Fruit fly (Drosophila melanogaster) whole organism, prepupa: Measurements from ENCODE around the gene spn-F.
A peak's percentile ranks its signal among the peaks of the same experiment; 100 is the strongest.

Source experiments
- Blimp-1 ChIP-seq: fragments of 200-800 bp; sonication (Bioruptor generic); optimal IDR thresholded peaks from 3 replicates; lab custom pipeline; 2017; ENCODE audit warnings: missing biosample characterization, missing genetic modification characterization, mild to moderate bottlenecking, moderate library complexity, missing genetic modification reagents
- CG10631 ChIP-seq: fragments of 200-800 bp; sonication (Bioruptor generic); optimal IDR thresholded peaks from 2 replicates; lab custom pipeline; 2016; ENCODE audit warnings: missing biosample characterization, missing genetic modification characterization
- CG10669 ChIP-seq: fragments of 200-800 bp; sonication (Bioruptor generic); optimal IDR thresholded peaks from 3 replicates; lab custom pipeline; 2018; ENCODE audit warnings: missing biosample characterization, mild to moderate bottlenecking, missing genetic modification characterization, moderate library complexity
- CG11294 ChIP-seq: fragments of 200-800 bp; sonication (Bioruptor generic); IDR thresholded peaks from 2 replicates; pipeline ENCODE4 v1.3.6; 2022; ENCODE audit warnings: missing biosample characterization, missing genetic modification characterization
- CG11762 ChIP-seq: fragments of 200-800 bp; sonication (Bioruptor generic); optimal IDR thresholded peaks from 3 replicates; lab custom pipeline; 2016; ENCODE audit warnings: missing biosample characterization, missing genetic modification characterization; ENCODE audit not compliant: insufficient read depth
- CG15336 ChIP-seq: fragments of 200-800 bp; sonication (Bioruptor generic); IDR thresholded peaks from 2 replicates; pipeline ENCODE4 v1.3.6; 2022; ENCODE audit warnings: missing biosample characterization, missing genetic modification characterization
- CG1621 ChIP-seq: fragments of 200-800 bp; sonication (Bioruptor generic); optimal IDR thresholded peaks from 3 replicates; lab custom pipeline; 2018; ENCODE audit warnings: missing biosample characterization, mild to moderate bottlenecking, missing genetic modification characterization
- CG16779 ChIP-seq: fragments of 200-800 bp; sonication (Bioruptor generic); optimal IDR thresholded peaks from 3 replicates; lab custom pipeline; 2017; ENCODE audit warnings: missing biosample characterization, mild to moderate bottlenecking, missing genetic modification characterization
- CG31627 ChIP-seq: fragments of 200-800 bp; sonication (Bioruptor generic); optimal IDR thresholded peaks from 3 replicates; lab custom pipeline; 2016; ENCODE audit warnings: missing biosample characterization, missing genetic modification characterization
- CG3919 ChIP-seq: fragments of 200-800 bp; sonication (Bioruptor generic); optimal IDR thresholded peaks from 3 replicates; lab custom pipeline; 2016; ENCODE audit warnings: missing biosample characterization, missing genetic modification characterization
- CG4318 ChIP-seq: fragments of 200-800 bp; sonication (Bioruptor generic); optimal IDR thresholded peaks from 3 replicates; lab custom pipeline; 2017; ENCODE audit warnings: missing biosample characterization, mild to moderate bottlenecking, missing genetic modification characterization
- CG6163 ChIP-seq: fragments of 200-800 bp; sonication (Bioruptor generic); IDR thresholded peaks from 3 replicates; pipeline ENCODE4 v1.3.6; 2022; ENCODE audit warnings: missing biosample characterization, missing genetic modification characterization
- CG6276 ChIP-seq: fragments of 200-800 bp; sonication (Bioruptor generic); optimal IDR thresholded peaks from 2 replicates; lab custom pipeline; 2017; ENCODE audit warnings: missing biosample characterization, mild to moderate bottlenecking, missing genetic modification characterization
- CG6808 ChIP-seq: fragments of 200-800 bp; sonication (Bioruptor generic); optimal IDR thresholded peaks from 3 replicates; lab custom pipeline; 2017; ENCODE audit warnings: missing biosample characterization, missing genetic modification characterization, mild to moderate bottlenecking, moderate library complexity, missing genetic modification reagents
- CG9139 ChIP-seq: fragments of 200-800 bp; sonication (Bioruptor generic); optimal IDR thresholded peaks from 3 replicates; lab custom pipeline; 2017; ENCODE audit warnings: missing biosample characterization, mild to moderate bottlenecking, missing genetic modification characterization
- Eip78C ChIP-seq: fragments of 200-800 bp; sonication (Bioruptor generic); peaks from one replicate; lab custom pipeline; 2016; ENCODE audit warnings: missing biosample characterization, missing genetic modification characterization
- Eip93F ChIP-seq: fragments of 200-800 bp; sonication (Bioruptor generic); optimal IDR thresholded peaks from 2 replicates; lab custom pipeline; 2016; ENCODE audit warnings: missing biosample characterization, mild to moderate bottlenecking, missing genetic modification characterization
- Ets96B ChIP-seq: fragments of 200-800 bp; optimal IDR thresholded peaks from 2 replicates; lab custom pipeline; 2019; ENCODE audit warnings: missing biosample characterization, mild to moderate bottlenecking, missing genetic modification characterization, moderate library complexity
- Gug ChIP-seq: fragments of 200-800 bp; sonication (Bioruptor generic); IDR thresholded peaks from 2 replicates; pipeline ENCODE4 v1.3.6; 2022; ENCODE audit warnings: missing biosample characterization, missing genetic modification characterization
- Hr38 ChIP-seq: sonication (Bioruptor generic); optimal IDR thresholded peaks from 2 replicates; lab custom pipeline; 2016; ENCODE audit warnings: missing biosample characterization, missing genetic modification characterization
- Hr4 ChIP-seq: fragments of 200-800 bp; sonication (Bioruptor generic); optimal IDR thresholded peaks from 3 replicates; lab custom pipeline; 2016; ENCODE audit warnings: missing biosample characterization, missing genetic modification characterization
- Lpt ChIP-seq: fragments of 200-800 bp; sonication (Bioruptor generic); optimal IDR thresholded peaks from 3 replicates; lab custom pipeline; 2016; ENCODE audit warnings: missing biosample characterization, missing genetic modification characterization
- OdsH ChIP-seq: fragments of 200-800 bp; sonication (Bioruptor generic); optimal IDR thresholded peaks from 3 replicates; lab custom pipeline; 2016; ENCODE audit warnings: missing biosample characterization, missing genetic modification characterization
- Smox ChIP-seq: fragments of 200-800 bp; sonication (Bioruptor generic); optimal IDR thresholded peaks from 3 replicates; lab custom pipeline; 2016; ENCODE audit warnings: missing biosample characterization, missing genetic modification characterization
- Sox102F ChIP-seq: fragments of 200-800 bp; sonication (Bioruptor generic); optimal IDR thresholded peaks from 2 replicates; lab custom pipeline; 2016; ENCODE audit warnings: missing biosample characterization, mild to moderate bottlenecking, missing genetic modification characterization
- Sox14 ChIP-seq: fragments of 200-800 bp; sonication (Bioruptor generic); optimal IDR thresholded peaks from 3 replicates; lab custom pipeline; 2016; ENCODE audit warnings: missing biosample characterization, missing genetic modification characterization
- achi ChIP-seq: fragments of 200-800 bp; sonication (Bioruptor generic); optimal IDR thresholded peaks from 3 replicates; lab custom pipeline; 2016; ENCODE audit warnings: missing biosample characterization, missing genetic modification characterization
- acj6 ChIP-seq: fragments of 200-800 bp; sonication (Bioruptor generic); optimal IDR thresholded peaks from 3 replicates; lab custom pipeline; 2016; ENCODE audit warnings: missing biosample characterization, missing genetic modification characterization
- cyc ChIP-seq: fragments of 200-800 bp; sonication (Bioruptor generic); optimal IDR thresholded peaks from 3 replicates; lab custom pipeline; 2016; ENCODE audit warnings: missing biosample characterization, missing genetic modification characterization
- dac ChIP-seq: fragments of 200-800 bp; sonication (Bioruptor generic); optimal IDR thresholded peaks from 2 replicates; lab custom pipeline; 2017; ENCODE audit warnings: missing biosample characterization, mild to moderate bottlenecking, missing genetic modification characterization
- dsx ChIP-seq: fragments of 200-800 bp; optimal IDR thresholded peaks from 3 replicates; lab custom pipeline; 2019; ENCODE audit warnings: missing biosample characterization, mild to moderate bottlenecking, missing genetic modification characterization, moderate library complexity; ENCODE audit not compliant: poor library complexity, severe bottlenecking
- eg ChIP-seq: fragments of 200-800 bp; sonication (Bioruptor generic); IDR thresholded peaks from 3 replicates; pipeline ENCODE4 v1.3.6; 2022; ENCODE audit warnings: missing biosample characterization, missing genetic modification characterization
- esn ChIP-seq: fragments of 200-800 bp; sonication (Bioruptor generic); optimal IDR thresholded peaks from 2 replicates; lab custom pipeline; 2016; ENCODE audit warnings: missing biosample characterization, mild to moderate bottlenecking, missing genetic modification characterization, moderate library complexity
- fd59A ChIP-seq: fragments of 200-800 bp; sonication (Bioruptor generic); optimal IDR thresholded peaks from 2 replicates; lab custom pipeline; 2017; ENCODE audit warnings: missing biosample characterization, mild to moderate bottlenecking, missing genetic modification characterization, missing genetic modification reagents
- fd85E ChIP-seq: fragments of 200-800 bp; sonication (Bioruptor generic); optimal IDR thresholded peaks from 3 replicates; lab custom pipeline; 2016; ENCODE audit warnings: missing biosample characterization, missing genetic modification characterization
- fkh ChIP-seq: fragments of 200-800 bp; sonication (Bioruptor generic); optimal IDR thresholded peaks from 3 replicates; lab custom pipeline; 2017; ENCODE audit warnings: missing biosample characterization, mild to moderate bottlenecking, missing genetic modification characterization, moderate library complexity
- salr ChIP-seq, 2 experiments: fragments of 200-800 bp; sonication (Bioruptor generic); optimal IDR thresholded peaks; 3 replicates each; lab custom pipeline; 2016 to 2018; ENCODE audit warnings: missing biosample characterization in 2 of 2, missing genetic modification characterization in 2 of 2, mild to moderate bottlenecking in 1 of 2
- spab ChIP-seq: fragments of 200-800 bp; sonication (Bioruptor generic); optimal IDR thresholded peaks from 2 replicates; lab custom pipeline; 2017; ENCODE audit warnings: missing biosample characterization, mild to moderate bottlenecking, missing genetic modification characterization, missing genetic modification reagents
- ss ChIP-seq, 2 experiments: fragments of 200-800 bp; sonication (Bioruptor generic); optimal IDR thresholded peaks; 2 replicates in 1 of 2; 3 replicates in 1 of 2; lab custom pipeline; 2017 to 2018; ENCODE audit warnings: mild to moderate bottlenecking in 2 of 2, missing biosample characterization in 2 of 2, missing genetic modification characterization in 2 of 2, moderate library complexity in 1 of 2
- svp ChIP-seq: fragments of 200-800 bp; sonication (Bioruptor generic); peaks from one replicate; lab custom pipeline; 2016; ENCODE audit warnings: missing biosample characterization, missing genetic modification characterization
- vri ChIP-seq: fragments of 200-800 bp; sonication (Bioruptor generic); optimal IDR thresholded peaks from 3 replicates; lab custom pipeline; 2016; ENCODE audit warnings: missing biosample characterization, mild to moderate bottlenecking, missing genetic modification characterization

Gene spn-F

dm6 chr3R:31222125-31222889 is 32.6 kb upstream of the spn-F start (continued):
- TF ChIP-seq Sox102F (peak; percentile 71), ss (GFP tag; optimal IDR thresholded peaks at IDR 0.05; lab: Kevin White, UChicago) (peak; percentile 31 to 59), Hr4 (GFP tag; lab: Kevin White, UChicago) (peak; percentile 74), CG6163 (no peak), Hr38 (GFP tag; lab: Kevin White, UChicago) (no peak), vri (GFP tag; lab: Kevin White, UChicago) (peak; percentile 79), CG10669 (GFP tag; lab: Kevin White, UChicago) (peak; percentile 66), dac (GFP tag; lab: Kevin White, UChicago) (peak; percentile 44), Sox14 (GFP tag; lab: Kevin White, UChicago) (peak; percentile 72), CG15336 (GFP tag; lab: Robert Waterston, UW) (no peak), OdsH (GFP tag; lab: Kevin White, UChicago) (peak; percentile 71), CG1621 (tag; lab: Kevin White, UChicago) (peak; percentile 40), esn (peak; percentile 79), spab (peak; percentile 41), Ets96B (tag; lab: Kevin White, UChicago) (peak; percentile 66), CG9139 (GFP tag; lab: Kevin White, UChicago) (no peak), Eip93F (no peak), fd59A (GFP tag; lab: Kevin White, UChicago) (peak; percentile 64), Gug (GFP tag; lab: Robert Waterston, UW) (no peak), Eip78C (peak; percentile 91)

dm6 chr3R:31222890-31223569 is 31.9 kb upstream of the spn-F start:
- TF ChIP-seq achi (GFP tag; lab: Kevin White, UChicago) (no peak), svp (GFP tag; lab: Kevin White, UChicago) (no peak), CG15336 (GFP tag; lab: Robert Waterston, UW) (no peak), Ets96B (tag; lab: Kevin White, UChicago) (no peak), spab (no peak), Hr38 (GFP tag; lab: Kevin White, UChicago) (no peak), CG6163 (no peak), Eip78C (no peak), salr (GFP tag; optimal IDR thresholded peaks at IDR 0.05; lab: Kevin White, UChicago) (no peak), fkh (GFP tag; lab: Kevin White, UChicago) (no peak), Sox14 (GFP tag; lab: Kevin White, UChicago) (no peak), Lpt (GFP tag; lab: Kevin White, UChicago) (no peak), CG6276 (GFP tag; lab: Kevin White, UChicago) (no peak), Blimp-1 (GFP tag; lab: Kevin White, UChicago) (no peak), esn (no peak)

dm6 chr3R:31223971-31224860 is 30.7 kb upstream of the spn-F start:
- TF ChIP-seq CG4318 (no peak), CG6276 (GFP tag; lab: Kevin White, UChicago) (no peak), salr (GFP tag; optimal IDR thresholded peaks at IDR 0.05; lab: Kevin White, UChicago) (no peak), CG6808 (GFP tag; lab: Kevin White, UChicago) (no peak), CG16779 (tag; lab: Kevin White, UChicago) (no peak), dsx (GFP tag; lab: Kevin White, UChicago) (no peak), CG3919 (GFP tag; lab: Kevin White, UChicago) (no peak), dac (GFP tag; lab: Kevin White, UChicago) (no peak), Sox102F (no peak), CG11762 (GFP tag; lab: Kevin White, UChicago) (no peak), Eip93F (no peak), cyc (GFP tag; lab: Kevin White, UChicago) (no peak), svp (GFP tag; lab: Kevin White, UChicago) (peak; percentile 98), fd85E (GFP tag; lab: Kevin White, UChicago) (no peak), acj6 (no peak), OdsH (GFP tag; lab: Kevin White, UChicago) (no peak), spab (no peak), CG6163 (0 out of 3 replicates have a peak, but pooled peaks have one; percentile 33), CG31627 (no peak), Eip78C (peak; percentile 46), CG10631 (GFP tag; lab: Kevin White, UChicago) (no peak), CG11294 (GFP tag; lab: Robert Waterston, UW) (no peak), eg (GFP tag; lab: Robert Waterston, UW) (no peak), Smox (GFP tag; lab: Kevin White, UChicago) (no peak)
